Fruit fly (Drosophila melanogaster) whole organism, pupa: ENCODE data around the gene ema.

ENCODE experiments used
- CG10348 ChIP-seq: fragments of 200-800 bp; sonication (Bioruptor generic); IDR thresholded peaks from 2 replicates; pipeline ENCODE4 v1.3.6; 2022; ENCODE audit warnings: missing biosample characterization, missing genetic modification characterization
- CG12605 ChIP-seq: fragments of 200-800 bp; sonication (Bioruptor generic); IDR thresholded peaks from 2 replicates; pipeline ENCODE4 v1.3.6; 2022; ENCODE audit warnings: missing biosample characterization, missing genetic modification characterization
- CG13204 ChIP-seq: fragments of 200-800 bp; sonication (Bioruptor generic); optimal IDR thresholded peaks from 2 replicates; lab custom pipeline; 2018; ENCODE audit warnings: missing biosample characterization, mild to moderate bottlenecking, missing genetic modification characterization, moderate library complexity
- CG14655 ChIP-seq: fragments of 200-800 bp; sonication (Bioruptor generic); optimal IDR thresholded peaks from 3 replicates; lab custom pipeline; 2017; ENCODE audit warnings: mild to moderate bottlenecking, missing biosample characterization, missing genetic modification reagents, missing genetic modification characterization
- CG15710 ChIP-seq: fragments of 200-800 bp; sonication (Bioruptor generic); optimal IDR thresholded peaks from 2 replicates; lab custom pipeline; 2018; ENCODE audit warnings: missing biosample characterization, mild to moderate bottlenecking, missing genetic modification characterization, moderate library complexity
- CG17806 ChIP-seq: fragments of 200-800 bp; sonication (Bioruptor generic); optimal IDR thresholded peaks from 2 replicates; lab custom pipeline; 2018; ENCODE audit warnings: missing biosample characterization, mild to moderate bottlenecking, missing genetic modification characterization, moderate library complexity
- CG32121 ChIP-seq: fragments of 200-800 bp; sonication (Bioruptor generic); IDR thresholded peaks from 2 replicates; pipeline ENCODE4 v1.3.6; 2022; ENCODE audit warnings: missing biosample characterization, missing genetic modification characterization
- CG34367 ChIP-seq: fragments of 200-800 bp; sonication (Bioruptor generic); optimal IDR thresholded peaks from 2 replicates; lab custom pipeline; 2018; ENCODE audit warnings: missing biosample characterization, mild to moderate bottlenecking, missing genetic modification characterization
- CG4496 ChIP-seq: fragments of 200-800 bp; sonication (Bioruptor generic); IDR thresholded peaks from 3 replicates; pipeline ENCODE4 v1.3.6; 2022; ENCODE audit warnings: missing biosample characterization, missing genetic modification characterization
- CG8159 ChIP-seq: fragments of 200-800 bp; sonication (Bioruptor generic); optimal IDR thresholded peaks from 3 replicates; lab custom pipeline; 2018; ENCODE audit warnings: missing biosample characterization, mild to moderate bottlenecking, missing genetic modification characterization, moderate library complexity
- CG8301 ChIP-seq: fragments of 200-800 bp; sonication (Bioruptor generic); optimal IDR thresholded peaks from 2 replicates; lab custom pipeline; 2018; ENCODE audit warnings: missing biosample characterization, mild to moderate bottlenecking, missing genetic modification characterization
- CG9948 ChIP-seq: fragments of 200-800 bp; sonication (Bioruptor generic); optimal IDR thresholded peaks from 2 replicates; lab custom pipeline; 2018; ENCODE audit warnings: missing biosample characterization, mild to moderate bottlenecking, missing genetic modification characterization, moderate library complexity
- D1 ChIP-seq: fragments of 200-800 bp; sonication (Bioruptor generic); optimal IDR thresholded peaks from 2 replicates; lab custom pipeline; 2018; ENCODE audit warnings: missing biosample characterization, mild to moderate bottlenecking, missing genetic modification characterization, moderate library complexity
- EcR ChIP-seq: fragments of 200-800 bp; sonication (Bioruptor generic); optimal IDR thresholded peaks from 3 replicates; lab custom pipeline; 2019; ENCODE audit warnings: missing biosample characterization, missing genetic modification characterization, mild to moderate bottlenecking, moderate library complexity, missing genetic modification reagents
- Ets98B ChIP-seq: fragments of 200-800 bp; sonication (Bioruptor generic); IDR thresholded peaks from 2 replicates; pipeline ENCODE4 v1.3.6; 2022; ENCODE audit warnings: missing biosample characterization, missing genetic modification characterization
- Pif1A ChIP-seq: fragments of 200-800 bp; sonication (Bioruptor generic); optimal IDR thresholded peaks from 3 replicates; lab custom pipeline; 2016; ENCODE audit warnings: missing biosample characterization, missing genetic modification characterization
- Pif1B ChIP-seq: fragments of 200-800 bp; sonication (Bioruptor generic); optimal IDR thresholded peaks from 3 replicates; lab custom pipeline; 2016; ENCODE audit warnings: missing biosample characterization, missing genetic modification characterization
- Snoo ChIP-seq: fragments of 200-800 bp; sonication (Bioruptor generic); optimal IDR thresholded peaks from 3 replicates; lab custom pipeline; 2017; ENCODE audit warnings: missing biosample characterization, mild to moderate bottlenecking, missing genetic modification characterization, inconsistent platforms
- fd96Ca ChIP-seq: fragments of 200-800 bp; sonication (Bioruptor generic); IDR thresholded peaks from 3 replicates; pipeline ENCODE4 v1.3.6; 2022; ENCODE audit warnings: missing biosample characterization, missing genetic modification characterization
- gl ChIP-seq: fragments of 200-800 bp; sonication (Bioruptor generic); optimal IDR thresholded peaks from 2 replicates; lab custom pipeline; 2018; ENCODE audit warnings: missing biosample characterization, mild to moderate bottlenecking, missing genetic modification characterization
- rn ChIP-seq: fragments of 200-800 bp; sonication (Bioruptor generic); IDR thresholded peaks from 2 replicates; pipeline ENCODE4 v1.3.6; 2022; ENCODE audit warnings: missing biosample characterization, missing genetic modification characterization

The ema gene

DNA sequence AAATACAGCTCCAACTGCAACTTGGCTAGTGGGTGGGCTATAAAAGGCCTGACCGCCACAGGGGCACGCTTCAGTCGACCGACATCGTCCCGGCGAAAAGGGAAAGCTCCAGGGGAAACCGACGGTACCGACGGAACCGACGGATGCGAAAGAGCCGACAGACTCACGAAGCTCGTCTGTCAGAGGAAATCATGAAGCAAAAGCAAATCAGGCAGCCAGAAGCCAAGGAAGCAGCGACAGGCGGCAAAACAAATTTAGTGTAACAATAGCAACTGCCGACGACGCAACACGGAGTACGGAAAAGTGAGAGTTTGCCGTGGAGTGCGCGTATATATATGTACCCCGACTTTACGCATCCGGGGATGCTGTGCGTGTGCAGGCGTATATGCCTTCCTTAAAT, 35.6 kb upstream of the ema start, which contains the start of gene Gyc89Db:
Gyc89Db (plus strand) TSS at position 78 of the 400 bp plus-strand sequence.
- TF ChIP-seq Pif1B (GFP tag; lab: Kevin White, UChicago) (no peak), CG13204 (GFP tag; lab: Kevin White, UChicago) (no peak), D1 (no peak), CG10348 (GFP tag; lab: Robert Waterston, UW) (no peak), Pif1A (no peak), gl (tag; lab: Kevin White, UChicago) (no peak), rn (GFP tag; lab: Robert Waterston, UW) (no peak), CG32121 (GFP tag; lab: Robert Waterston, UW) (no peak), CG15710 (tag; lab: Kevin White, UChicago) (no peak), CG8301 (tag; lab: Kevin White, UChicago) (no peak), CG8159 (tag; lab: Kevin White, UChicago) (no peak), CG12605 (no peak)

DNA sequence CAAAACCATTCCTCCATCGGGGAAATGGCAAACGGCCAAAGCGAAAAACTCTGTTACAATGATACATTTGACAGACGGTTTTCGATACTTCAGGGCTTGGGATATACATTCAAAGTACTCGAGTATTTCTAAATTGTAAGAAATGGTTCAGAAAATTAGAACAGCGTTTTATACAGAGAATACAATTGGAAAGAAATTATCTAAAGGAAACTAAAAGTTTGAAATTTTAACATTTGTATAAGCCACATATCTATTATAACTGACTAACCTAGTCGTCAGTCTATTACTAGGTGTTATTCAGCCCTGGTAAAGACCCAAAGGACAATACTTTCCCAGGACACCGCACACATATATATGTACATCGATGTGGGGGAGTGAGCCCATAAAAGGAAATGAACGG, 35.0 kb upstream of the ema start:
- TF ChIP-seq CG17806 (tag; lab: Kevin White, UChicago) (no peak), CG15710 (tag; lab: Kevin White, UChicago) (no peak), EcR (GFP tag; lab: Kevin White, UChicago) (no peak), CG8301 (tag; lab: Kevin White, UChicago) (no peak), gl (tag; lab: Kevin White, UChicago) (no peak), CG8159 (tag; lab: Kevin White, UChicago) (no peak), fd96Ca (GFP tag; lab: Robert Waterston, UW) (no peak), CG14655 (no peak), Pif1A (no peak), CG13204 (GFP tag; lab: Kevin White, UChicago) (no peak), CG12605 (no peak), CG4496 (GFP tag; lab: Robert Waterston, UW) (no peak), CG32121 (GFP tag; lab: Robert Waterston, UW) (no peak), CG9948 (tag; lab: Kevin White, UChicago) (no peak), CG34367 (no peak), Ets98B (GFP tag; lab: Robert Waterston, UW) (no peak), CG10348 (GFP tag; lab: Robert Waterston, UW) (no peak)

DNA sequence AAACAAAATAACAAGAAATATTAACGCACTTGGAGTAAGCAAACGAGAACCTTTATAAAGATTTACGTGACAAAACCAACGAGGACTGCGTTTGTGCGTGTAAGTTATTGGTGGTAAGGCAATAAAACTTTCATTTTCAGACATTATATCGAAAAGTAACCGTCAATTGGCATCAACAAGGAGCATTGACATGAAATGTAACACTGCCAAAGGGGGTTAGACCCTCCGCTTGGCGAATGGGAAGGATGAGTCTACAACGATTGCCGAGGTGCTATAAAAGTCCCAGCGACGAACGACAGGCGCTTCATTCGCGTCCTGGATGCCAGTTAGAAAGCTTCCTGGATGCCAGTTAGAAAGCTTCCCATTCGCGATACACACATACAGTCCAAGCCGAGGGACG, 30.8 kb upstream of the ema start, which contains the start of gene Gyc89Da:
Gyc89Da (plus strand) TSS at position 301 of the 400 bp plus-strand sequence.
- TF ChIP-seq CG13204 (GFP tag; lab: Kevin White, UChicago) (no peak), CG17806 (tag; lab: Kevin White, UChicago) (no peak), CG9948 (tag; lab: Kevin White, UChicago) (no peak), rn (GFP tag; lab: Robert Waterston, UW) (no peak), Pif1A (no peak), D1 (no peak), CG8159 (tag; lab: Kevin White, UChicago) (no peak), gl (tag; lab: Kevin White, UChicago) (no peak), CG14655 (no peak), Pif1B (GFP tag; lab: Kevin White, UChicago) (no peak), CG10348 (GFP tag; lab: Robert Waterston, UW) (no peak), CG34367 (no peak), CG12605 (no peak), fd96Ca (GFP tag; lab: Robert Waterston, UW) (no peak), Ets98B (GFP tag; lab: Robert Waterston, UW) (no peak), CG32121 (GFP tag; lab: Robert Waterston, UW) (no peak)

DNA sequence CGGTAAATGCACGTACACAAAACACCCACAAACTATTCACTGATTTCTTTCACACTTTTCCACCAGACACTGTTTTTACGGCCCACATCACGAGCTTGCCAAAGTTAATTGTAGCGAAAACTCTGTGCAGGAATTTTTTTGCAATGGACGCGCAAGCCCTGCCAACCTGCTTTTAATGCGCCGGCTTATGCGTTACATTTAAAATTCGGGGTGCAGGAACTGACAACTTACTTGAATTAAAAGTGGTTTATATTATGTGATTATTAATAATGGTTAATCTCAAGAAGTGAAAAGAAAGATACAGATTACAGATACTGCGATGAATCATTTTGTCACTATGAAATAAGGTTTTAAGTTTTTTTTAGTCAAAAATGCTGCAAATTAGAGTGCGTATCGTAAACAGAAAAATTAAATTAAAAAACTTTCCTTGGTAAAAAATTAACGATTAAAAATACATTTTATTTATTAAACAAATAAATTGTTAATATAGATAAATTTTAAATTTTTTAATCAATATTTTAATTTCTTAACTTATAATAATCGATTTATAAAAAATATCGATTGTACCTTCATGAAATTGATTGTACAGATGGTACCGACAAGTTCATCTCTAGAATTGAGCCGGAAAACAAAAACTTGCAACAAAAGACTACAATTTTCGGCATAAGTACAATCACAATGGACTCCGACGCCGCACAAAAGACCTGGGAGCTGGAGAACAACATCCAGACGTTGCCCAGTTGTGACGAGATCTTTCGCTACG, 28.2 kb upstream of the ema start, which contains the start of the genes CG42232 and CSN5:
CG42232 (minus strand) TSS at position 163 of the 763 bp plus-strand sequence.
CSN5 (plus strand) TSS at position 599 of the 763 bp plus-strand sequence.
- no peak for TF ChIP-seq Pif1B (GFP tag; lab: Kevin White, UChicago)
- TF ChIP-seq, all 21 proteins: peak for 0

DNA sequence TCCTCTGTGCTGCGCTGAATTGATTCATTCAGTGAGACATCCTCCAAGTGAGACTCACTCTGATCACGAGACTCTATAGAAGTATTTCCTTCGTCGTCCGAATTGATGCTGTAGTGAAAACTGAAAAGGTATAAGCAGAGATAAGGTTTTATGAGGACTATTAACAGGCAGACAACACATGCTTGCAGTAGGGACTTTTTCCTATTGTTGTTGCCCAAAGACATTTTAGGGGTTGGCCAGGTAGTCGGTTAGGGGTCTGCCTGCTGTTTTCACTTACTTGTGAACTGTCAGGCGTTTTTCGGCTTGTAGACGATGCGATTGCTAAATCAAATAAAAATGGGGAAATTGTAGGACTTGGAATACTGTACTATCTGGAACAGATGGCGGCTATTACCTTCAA, 27.1 kb upstream of the ema start:
- no peak for TF ChIP-seq gl (tag; lab: Kevin White, UChicago)
- no peak for TF ChIP-seq fd96Ca (GFP tag; lab: Robert Waterston, UW)
- no peak for TF ChIP-seq CG4496 (GFP tag; lab: Robert Waterston, UW)
- TF ChIP-seq Pif1A = no peak
- TF ChIP-seq rn (GFP tag; lab: Robert Waterston, UW) = no peak
- no peak for TF ChIP-seq CG10348 (GFP tag; lab: Robert Waterston, UW)
- no peak for TF ChIP-seq D1
- no peak for TF ChIP-seq EcR (GFP tag; lab: Kevin White, UChicago)
- no peak for TF ChIP-seq CG12605
- no peak for TF ChIP-seq Ets98B (GFP tag; lab: Robert Waterston, UW)
- no peak for TF ChIP-seq CG34367
- TF ChIP-seq CG13204 (GFP tag; lab: Kevin White, UChicago) = no peak
- TF ChIP-seq Pif1B (GFP tag; lab: Kevin White, UChicago) = no peak
- TF ChIP-seq CG9948 (tag; lab: Kevin White, UChicago) = no peak
- no peak for TF ChIP-seq CG8301 (tag; lab: Kevin White, UChicago)
- no peak for TF ChIP-seq CG17806 (tag; lab: Kevin White, UChicago)
- no peak for TF ChIP-seq CG15710 (tag; lab: Kevin White, UChicago)
- no peak for TF ChIP-seq CG32121 (GFP tag; lab: Robert Waterston, UW)
- no peak for TF ChIP-seq Snoo (tag; lab: Kevin White, UChicago)
